Fruit fly (Drosophila melanogaster): ENCODE measurements around the gene OtopLc.

The OtopLc gene

DNA sequence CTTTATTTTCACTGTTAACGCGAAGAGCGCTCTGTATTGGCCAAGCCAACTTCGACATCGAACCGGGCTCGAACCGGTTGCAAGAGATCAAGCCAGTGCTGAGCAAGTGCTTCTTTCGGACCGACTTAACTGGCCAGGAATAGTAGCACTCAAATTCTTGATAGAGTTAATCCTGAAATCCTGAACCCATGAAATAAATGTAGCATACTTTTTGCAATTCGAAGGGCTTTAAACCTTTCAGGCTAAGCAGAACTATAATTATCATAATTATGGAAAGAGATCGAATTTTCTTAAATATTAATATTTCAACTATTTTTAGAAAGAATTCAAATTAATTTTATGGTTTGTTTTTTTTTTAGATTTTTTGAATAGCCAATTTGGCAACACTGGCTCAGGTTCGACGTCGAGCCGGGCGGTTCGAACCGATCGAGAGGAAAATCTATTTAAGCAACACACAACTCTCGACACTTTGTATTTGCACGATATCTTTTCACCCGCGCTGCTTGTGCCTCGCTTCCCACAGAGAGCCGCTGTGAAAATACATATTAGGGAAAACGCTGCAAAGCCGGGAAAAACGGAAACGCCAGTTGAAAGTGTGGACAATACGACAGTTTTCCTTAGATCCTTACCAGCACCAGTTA is 35.5 kb upstream of the OtopLc start, which contains the start of gene AdamTS-B (continued):
- TF ChIP-seq CG4318 (GFP tag; optimal IDR thresholded peaks at IDR 0.05) = peak; percentile 59
- TF ChIP-seq cyc (GFP tag; optimal IDR thresholded peaks at IDR 0.05) = peak; percentile 52
- peak; percentile 62 for TF ChIP-seq CG3919 (GFP tag; optimal IDR thresholded peaks at IDR 0.05)
- peak; percentile 68 for TF ChIP-seq spab (GFP tag; optimal IDR thresholded peaks at IDR 0.05)
- peak; percentile 49 for TF ChIP-seq Ets96B (tag; optimal IDR thresholded peaks at IDR 0.05)
- peak; percentile 44 for TF ChIP-seq Sox14 (GFP tag; optimal IDR thresholded peaks at IDR 0.05)
- peak; percentile 69 for TF ChIP-seq Hr4 (GFP tag; optimal IDR thresholded peaks at IDR 0.05)
- peak; percentile 16 for TF ChIP-seq CG8319 (GFP tag; optimal IDR thresholded peaks at IDR 0.05)
- TF ChIP-seq CG7368 (GFP tag; optimal IDR thresholded peaks at IDR 0.05) = peak; percentile 57
- TF ChIP-seq CG11902 (GFP tag; optimal IDR thresholded peaks at IDR 0.05) = peak; percentile 29
- TF ChIP-seq CG31627 (GFP tag; optimal IDR thresholded peaks at IDR 0.05) = peak; percentile 55
- peak; percentile 78 for TF ChIP-seq CG6808 (GFP tag; optimal IDR thresholded peaks at IDR 0.05)
- peak; percentile 67 for TF ChIP-seq esn (GFP tag; optimal IDR thresholded peaks at IDR 0.05)
- TF ChIP-seq CG1621 (tag; optimal IDR thresholded peaks at IDR 0.05) = peak; percentile 52
- TF ChIP-seq CG6854 (GFP tag; optimal IDR thresholded peaks at IDR 0.05) = peak; percentile 48
- TF ChIP-seq CG6163 (GFP tag; IDR thresholded peaks at IDR 0.05) = peak; percentile 78
- TF ChIP-seq CG34406 (GFP tag; optimal IDR thresholded peaks at IDR 0.05) = peak; percentile 53
- peak; percentile 48 for TF ChIP-seq net (GFP tag; optimal IDR thresholded peaks at IDR 0.05)
- TF ChIP-seq CG6276 (GFP tag; optimal IDR thresholded peaks at IDR 0.05) = peak; percentile 80
- peak; percentile 63; the same call in 1 of the 2 replicates for TF ChIP-seq Gug (GFP tag; IDR thresholded peaks at IDR 0.05)
- peak; percentile 62 for TF ChIP-seq CG6792 (GFP tag; optimal IDR thresholded peaks at IDR 0.05)
- peak; percentile 71 for TF ChIP-seq achi (GFP tag; optimal IDR thresholded peaks at IDR 0.05)
- peak; percentile 52 for TF ChIP-seq CG8632 (GFP tag; optimal IDR thresholded peaks at IDR 0.05)

DNA sequence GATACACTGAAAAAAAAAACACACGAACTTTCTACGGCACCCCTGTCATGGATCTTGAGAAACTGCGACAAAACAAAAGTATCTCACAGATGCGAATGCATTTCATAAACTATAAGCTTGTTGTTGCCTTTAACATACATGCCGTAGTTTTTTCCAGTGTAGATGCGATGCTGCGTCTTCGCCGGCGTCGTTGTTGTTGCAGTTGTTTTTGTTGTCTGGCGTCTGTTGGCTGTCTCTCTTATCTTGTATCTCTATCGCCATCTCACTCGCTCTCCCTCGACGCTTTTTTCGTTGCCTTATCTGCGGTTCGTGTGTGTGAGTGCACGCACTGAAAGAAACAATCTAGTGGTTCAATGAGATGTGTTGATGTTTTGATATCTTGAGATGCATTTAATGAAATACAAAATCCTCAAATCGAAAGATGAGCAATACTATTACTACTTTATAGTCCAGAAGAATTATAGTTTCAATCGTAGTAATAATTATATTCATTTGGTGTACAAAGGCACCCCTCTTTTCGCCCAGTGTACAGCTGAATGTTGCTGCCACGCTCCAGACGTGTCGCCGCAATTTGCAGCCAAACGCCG is 33.9 kb upstream of the OtopLc start:
- TF ChIP-seq Sox102F (GFP tag; optimal IDR thresholded peaks at IDR 0.05) (peak; percentile 97), svp (GFP tag) (peak; percentile 99), CG7368 (GFP tag; optimal IDR thresholded peaks at IDR 0.05) (peak; percentile 99), CG8119 (GFP tag; IDR thresholded peaks at IDR 0.05) (peak; percentile 94), CG8632 (GFP tag; optimal IDR thresholded peaks at IDR 0.05) (peak; percentile 95), Met (GFP tag; optimal IDR thresholded peaks at IDR 0.05) (peak; percentile 97), CG11294 (GFP tag; IDR thresholded peaks at IDR 0.05) (peak; percentile 89), Sox15 (GFP tag; optimal IDR thresholded peaks at IDR 0.05) (peak; percentile 96), Gug (GFP tag; IDR thresholded peaks at IDR 0.05) (peak; percentile 93), CG11902 (GFP tag; optimal IDR thresholded peaks at IDR 0.05) (peak; percentile 96), dac (GFP tag; optimal IDR thresholded peaks at IDR 0.05) (peak; percentile 96), CG6854 (GFP tag; optimal IDR thresholded peaks at IDR 0.05) (peak; percentile 95), fd59A (GFP tag; optimal IDR thresholded peaks at IDR 0.05) (peak; percentile 96), CG6163 (GFP tag; IDR thresholded peaks at IDR 0.05) (peak; percentile 99), Smox (GFP tag; optimal IDR thresholded peaks at IDR 0.05) (peak; percentile 97), Eip93F (GFP tag; optimal IDR thresholded peaks at IDR 0.05) (peak; percentile 95), eg (GFP tag; IDR thresholded peaks at IDR 0.05) (peak; percentile 97), CG4318 (GFP tag; optimal IDR thresholded peaks at IDR 0.05) (peak; percentile 94), Blimp-1 (GFP tag; optimal IDR thresholded peaks at IDR 0.05) (peak; percentile 70), CG16779 (tag; optimal IDR thresholded peaks at IDR 0.05) (peak; percentile 95), Eip78C (GFP tag) (peak; percentile 99), esn (GFP tag; optimal IDR thresholded peaks at IDR 0.05) (peak; percentile 98), lz (GFP tag; optimal IDR thresholded peaks at IDR 0.05) (peak; percentile 98), CG8319 (GFP tag; optimal IDR thresholded peaks at IDR 0.05) (peak; percentile 95), achi (GFP tag; optimal IDR thresholded peaks at IDR 0.05) (peak; percentile 96), Ets21C (GFP tag; optimal IDR thresholded peaks at IDR 0.05) (peak; percentile 96), CG6792 (GFP tag; optimal IDR thresholded peaks at IDR 0.05) (peak; percentile 98), ss (GFP tag; optimal IDR thresholded peaks at IDR 0.05) (peak; percentile 95 to 97), CG32006 (GFP tag; optimal IDR thresholded peaks at IDR 0.05) (peak; percentile 97), CG10669 (GFP tag; optimal IDR thresholded peaks at IDR 0.05) (peak; percentile 94), net (GFP tag; optimal IDR thresholded peaks at IDR 0.05) (peak; percentile 97), vri (GFP tag; optimal IDR thresholded peaks at IDR 0.05) (peak; percentile 96), fd85E (GFP tag; optimal IDR thresholded peaks at IDR 0.05) (peak; percentile 94), spab (GFP tag; optimal IDR thresholded peaks at IDR 0.05) (peak; percentile 97), CG3919 (GFP tag; optimal IDR thresholded peaks at IDR 0.05) (peak; percentile 99), cyc (GFP tag; optimal IDR thresholded peaks at IDR 0.05) (peak; percentile 99), topi (GFP tag; optimal IDR thresholded peaks at IDR 0.05) (peak; percentile 99), fkh (GFP tag; optimal IDR thresholded peaks at IDR 0.05) (peak; percentile 67)
